Fruit fly (Drosophila melanogaster): ENCODE data around the gene CG9259.

The CG9259 gene

dm6 chr2L:21089075-21089474 is at the start of gene CG9259:
TSS of gene CG9259 (plus strand) at chr2L:21089375.
- TF ChIP-seq Clk (GFP tag; optimal IDR thresholded peaks at IDR 0.05), result no peak
- TF ChIP-seq pad (GFP tag; optimal IDR thresholded peaks at IDR 0.05), result no peak

dm6 chr2L:21039569-21040159 is 49.5 kb upstream of the CG9259 start:
- TF ChIP-seq CG12768 (GFP tag; optimal IDR thresholded peaks at IDR 0.05) (no peak), Clk (GFP tag; optimal IDR thresholded peaks at IDR 0.05) (no peak), pad (GFP tag; optimal IDR thresholded peaks at IDR 0.05) (no peak), tj (GFP tag; optimal IDR thresholded peaks at IDR 0.05) (no peak), ovo (GFP tag; optimal IDR thresholded peaks at IDR 0.05) (no peak), CG7101 (tag; optimal IDR thresholded peaks at IDR 0.05) (no peak), kay (GFP tag; ENCODE audit: borderline replicate concordance) (no peak), bab1 (GFP tag; optimal IDR thresholded peaks at IDR 0.05) (no peak), CG11617 (GFP tag; optimal IDR thresholded peaks at IDR 0.05) (no peak)

dm6 chr2L:21040719-21041118 is 48.5 kb upstream of the CG9259 start:
- no peak for TF ChIP-seq CG1620 (GFP tag; optimal IDR thresholded peaks at IDR 0.05)
- TF ChIP-seq Hr96 (GFP tag; optimal IDR thresholded peaks at IDR 0.05), result no peak
- no peak for TF ChIP-seq CG12768 (GFP tag; optimal IDR thresholded peaks at IDR 0.05)
- TF ChIP-seq tj (GFP tag; optimal IDR thresholded peaks at IDR 0.05), result no peak
- TF ChIP-seq CG11617 (GFP tag; optimal IDR thresholded peaks at IDR 0.05), result no peak
- no peak for TF ChIP-seq CG33017 (tag; optimal IDR thresholded peaks at IDR 0.05)
- no peak for TF ChIP-seq cnc (optimal IDR thresholded peaks at IDR 0.05)
- no peak for TF ChIP-seq CG7045 (GFP tag; optimal IDR thresholded peaks at IDR 0.05)
- TF ChIP-seq bab1 (GFP tag; optimal IDR thresholded peaks at IDR 0.05), result no peak
- TF ChIP-seq ovo (GFP tag; optimal IDR thresholded peaks at IDR 0.05), result no peak
- no peak for TF ChIP-seq cic (GFP tag; optimal IDR thresholded peaks at IDR 0.05)
- no peak for TF ChIP-seq Mnt (GFP tag; optimal IDR thresholded peaks at IDR 0.05)
- no peak for TF ChIP-seq Crg-1 (GFP tag; optimal IDR thresholded peaks at IDR 0.05)
- no peak for TF ChIP-seq pad (GFP tag; optimal IDR thresholded peaks at IDR 0.05)

- peak; percentile 33 for TF ChIP-seq Crg-1 (GFP tag; optimal IDR thresholded peaks at IDR 0.05)
- peak; percentile 63 for TF ChIP-seq tj (GFP tag; optimal IDR thresholded peaks at IDR 0.05)
- no peak for TF ChIP-seq CG5204 (GFP tag; optimal IDR thresholded peaks at IDR 0.05)
- TF ChIP-seq bab1 (GFP tag; optimal IDR thresholded peaks at IDR 0.05), result peak; percentile 45
- TF ChIP-seq Mnt (GFP tag; optimal IDR thresholded peaks at IDR 0.05), result no peak
- peak; percentile 42 for TF ChIP-seq CG1620 (GFP tag; optimal IDR thresholded peaks at IDR 0.05)
These were observed 37.1 kb upstream of the CG9259 start, which contains the start of gene CG42238 for dm6 chr2L:21051873-21052736. TSS of gene CG42238 (minus strand) at chr2L:21052164.

dm6 chr2L:21052783-21053463 is 36.3 kb upstream of the CG9259 start, which contains the start of gene Itgbn:
TSS of gene Itgbn (plus strand) at chr2L:21053033.
- TF ChIP-seq Mnt (GFP tag; optimal IDR thresholded peaks at IDR 0.05) (peak; percentile 48), kay (GFP tag; ENCODE audit: borderline replicate concordance) (no peak), CG7101 (tag; optimal IDR thresholded peaks at IDR 0.05) (no peak), tj (GFP tag; optimal IDR thresholded peaks at IDR 0.05) (no peak), CG14711 (tag; optimal IDR thresholded peaks at IDR 0.05) (no peak), bab1 (GFP tag; optimal IDR thresholded peaks at IDR 0.05) (no peak), cic (GFP tag; optimal IDR thresholded peaks at IDR 0.05) (no peak)

- TF ChIP-seq CG12768 (GFP tag; optimal IDR thresholded peaks at IDR 0.05) (no peak), kay (GFP tag; ENCODE audit: borderline replicate concordance) (peak; percentile 62), toe (GFP tag; optimal IDR thresholded peaks at IDR 0.05) (no peak), CG14711 (tag; optimal IDR thresholded peaks at IDR 0.05) (no peak), Clk (GFP tag; optimal IDR thresholded peaks at IDR 0.05) (no peak)
These were observed 35.6 kb upstream of the CG9259 start for dm6 chr2L:21053623-21054022.

- TF ChIP-seq bab1 (GFP tag; optimal IDR thresholded peaks at IDR 0.05) (no peak), CG33017 (tag; optimal IDR thresholded peaks at IDR 0.05) (no peak), toe (GFP tag; optimal IDR thresholded peaks at IDR 0.05) (no peak), CG1620 (GFP tag; optimal IDR thresholded peaks at IDR 0.05) (no peak), pad (GFP tag; optimal IDR thresholded peaks at IDR 0.05) (no peak), ovo (GFP tag; optimal IDR thresholded peaks at IDR 0.05) (no peak), CG7045 (GFP tag; optimal IDR thresholded peaks at IDR 0.05) (no peak), CG5204 (GFP tag; optimal IDR thresholded peaks at IDR 0.05) (no peak), CG12768 (GFP tag; optimal IDR thresholded peaks at IDR 0.05) (no peak), Clk (GFP tag; optimal IDR thresholded peaks at IDR 0.05) (no peak), Hr96 (GFP tag; optimal IDR thresholded peaks at IDR 0.05) (no peak), cic (GFP tag; optimal IDR thresholded peaks at IDR 0.05) (no peak), kay (GFP tag; ENCODE audit: borderline replicate concordance) (no peak), tj (GFP tag; optimal IDR thresholded peaks at IDR 0.05) (no peak), Mnt (GFP tag; optimal IDR thresholded peaks at IDR 0.05) (no peak), Crg-1 (GFP tag; optimal IDR thresholded peaks at IDR 0.05) (no peak), cnc (optimal IDR thresholded peaks at IDR 0.05) (no peak)
These were observed 27.6 kb upstream of the CG9259 start for dm6 chr2L:21061591-21061990.

Data from whole organism, adult.